Worm (Caenorhabditis elegans) whole organism, young adult: ENCODE data around the gene Y113G7C.1.
"Not testable (repeated sequence)": the region's sequence is repeated elsewhere in the genome, so short reads cannot be mapped to it uniquely, and the experiment has no call there.

Source experiments
- C06A6.2 ChIP-seq: fragments of 200-800 bp; sonication (Bioruptor generic); conservative IDR thresholded peaks from 2 replicates; pipeline ENCODE4 v1.3.6; 2022; ENCODE audit warnings: missing genetic modification characterization, missing compliant biosample characterization
- F33H1.4 ChIP-seq: fragments of 200-800 bp; sonication (Bioruptor generic); IDR thresholded peaks from 2 replicates; pipeline ENCODE4 v1.3.6; 2022; ENCODE audit warnings: missing genetic modification reagents, missing genetic modification characterization, missing compliant biosample characterization
- F39B2.1 ChIP-seq: fragments of 200-800 bp; sonication (Bioruptor generic); IDR thresholded peaks from 2 replicates; pipeline ENCODE4 v1.3.6; 2022; ENCODE audit warnings: missing genetic modification reagents, missing genetic modification characterization, missing compliant biosample characterization
- F57C9.4 ChIP-seq: sonication (generic microtip); optimal IDR thresholded peaks from 2 replicates; lab custom pipeline; 2017; ENCODE audit warnings: mild to moderate bottlenecking, missing genetic modification characterization, missing compliant biosample characterization
- K12H6.12 ChIP-seq: fragments of 200-800 bp; sonication (Bioruptor generic); optimal IDR thresholded peaks from 2 replicates; lab custom pipeline; 2018; ENCODE audit warnings: mild to moderate bottlenecking, missing genetic modification characterization, missing compliant biosample characterization
- T07F8.4 ChIP-seq: sonication (generic microtip); optimal IDR thresholded peaks from 2 replicates; lab custom pipeline; 2016; ENCODE audit warnings: mild to moderate bottlenecking, missing genetic modification characterization, moderate library complexity, missing compliant biosample characterization
- T26A5.8 ChIP-seq: sonication (generic microtip); optimal IDR thresholded peaks from 2 replicates; lab custom pipeline; 2016; ENCODE audit warnings: missing genetic modification characterization, missing compliant biosample characterization
- akir-1 ChIP-seq: fragments of 200-800 bp; sonication (Bioruptor generic); optimal IDR thresholded peaks from 2 replicates; lab custom pipeline; 2018; ENCODE audit warnings: mild to moderate bottlenecking, missing genetic modification characterization, moderate library complexity, missing compliant biosample characterization
- attf-3 ChIP-seq: fragments of 200-800 bp; sonication (Bioruptor generic); conservative IDR thresholded peaks from 2 replicates; pipeline ENCODE4 v1.3.6; 2022; ENCODE audit warnings: missing genetic modification reagents, missing genetic modification characterization, missing compliant biosample characterization
- bed-1 ChIP-seq: fragments of 200-800 bp; sonication (Bioruptor generic); IDR thresholded peaks from 2 replicates; pipeline ENCODE4 v1.3.6; 2022; ENCODE audit warnings: missing genetic modification reagents, missing genetic modification characterization, missing compliant biosample characterization
- ceh-27 ChIP-seq: fragments of 200-800 bp; sonication (Bioruptor generic); optimal IDR thresholded peaks from 2 replicates; lab custom pipeline; 2018; ENCODE audit warnings: mild to moderate bottlenecking, missing genetic modification characterization, moderate library complexity, missing compliant biosample characterization
- ceh-91 ChIP-seq: fragments of 200-800 bp; sonication (Bioruptor generic); IDR thresholded peaks from 2 replicates; pipeline ENCODE4 v1.3.6; 2022; ENCODE audit warnings: missing genetic modification reagents, missing genetic modification characterization, missing compliant biosample characterization
- dpff-1 ChIP-seq: sonication (generic microtip); optimal IDR thresholded peaks from 2 replicates; lab custom pipeline; 2017; ENCODE audit warnings: mild to moderate bottlenecking, missing genetic modification characterization, missing compliant biosample characterization
- hsf-1 ChIP-seq: fragments of 200-800 bp; sonication (Bioruptor generic); IDR thresholded peaks from 2 replicates; pipeline ENCODE4 v1.3.6; 2022; ENCODE audit warnings: missing genetic modification reagents, missing genetic modification characterization, missing compliant biosample characterization
- lin-35 ChIP-seq, 3 experiments: fragments of 150-350 bp in 2 of 3; sonication (generic microtip) in 1 of 3; optimal IDR thresholded peaks; 2 replicates each; lab custom pipeline; 2014 to 2018; ENCODE audit warnings: missing biosample characterization in 3 of 3, missing genetic modification characterization in 3 of 3, missing genetic modification reagents in 3 of 3
- lin-54 ChIP-seq: fragments of 200-800 bp; sonication (Bioruptor generic); optimal IDR thresholded peaks from 2 replicates; lab custom pipeline; 2018; ENCODE audit warnings: mild to moderate bottlenecking, missing genetic modification characterization, missing compliant biosample characterization
- madf-6 ChIP-seq: fragments of 200-800 bp; sonication (Bioruptor generic); IDR thresholded peaks from 2 replicates; pipeline ENCODE4 v1.3.6; 2022; ENCODE audit warnings: missing genetic modification reagents, missing genetic modification characterization, missing compliant biosample characterization
- somi-1 ChIP-seq: fragments of 200-800 bp; sonication (Bioruptor generic); optimal IDR thresholded peaks from 2 replicates; lab custom pipeline; 2018; ENCODE audit warnings: mild to moderate bottlenecking, missing genetic modification characterization, missing compliant biosample characterization
- tbp1 ChIP-seq: fragments of 200-800 bp; sonication (Bioruptor generic); optimal IDR thresholded peaks from 2 replicates; lab custom pipeline; 2018; ENCODE audit warnings: mild to moderate bottlenecking, missing genetic modification characterization, missing compliant biosample characterization
- tlf-1 ChIP-seq: fragments of 200-800 bp; sonication (Bioruptor generic); optimal IDR thresholded peaks from 2 replicates; lab custom pipeline; 2018; ENCODE audit warnings: mild to moderate bottlenecking, missing genetic modification characterization, missing compliant biosample characterization
- unc-130 ChIP-seq: sonication (generic microtip); optimal IDR thresholded peaks from 2 replicates; lab custom pipeline; 2016; ENCODE audit warnings: missing genetic modification reagents, missing genetic modification characterization, missing compliant biosample characterization
- unc-62 ChIP-seq: fragments of 150-350 bp; optimal IDR thresholded peaks from 2 replicates; lab custom pipeline; 2014; ENCODE audit warnings: missing biosample characterization, missing genetic modification reagents, missing genetic modification characterization
- ztf-25 ChIP-seq: fragments of 200-800 bp; sonication (Bioruptor generic); IDR thresholded peaks from 2 replicates; pipeline ENCODE4 v1.3.6; 2022; ENCODE audit warnings: missing genetic modification reagents, missing genetic modification characterization, missing compliant biosample characterization
- ztf-6 ChIP-seq: fragments of 200-800 bp; sonication (Bioruptor generic); IDR thresholded peaks from 2 replicates; pipeline ENCODE4 v1.3.6; 2022; ENCODE audit warnings: missing genetic modification reagents, missing genetic modification characterization, missing compliant biosample characterization

Y113G7C.1 gene

DNA sequence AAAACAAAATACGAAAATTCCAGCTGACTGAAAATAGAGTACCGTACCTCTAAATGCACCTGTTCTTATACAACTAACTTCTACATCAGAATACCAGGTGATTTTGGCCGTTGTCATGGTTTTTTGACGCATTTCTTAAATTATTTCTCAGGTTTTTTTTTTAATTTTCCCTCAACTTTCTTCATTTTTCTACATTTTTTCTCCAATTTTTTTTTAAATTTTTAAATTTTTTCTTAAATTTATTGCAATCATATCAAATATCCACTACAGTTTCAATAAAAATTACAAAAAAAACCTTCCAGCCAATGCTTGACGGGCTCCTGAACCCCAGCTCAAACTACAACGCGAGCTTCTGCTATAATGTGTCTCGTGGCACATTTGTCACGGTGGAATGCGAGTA is 33.7 kb downstream of the Y113G7C.1 start, which contains the start of gene K02E2.1:
K02E2.1 (plus strand) TSS at position 301 of the 400 bp plus-strand sequence.
- no peak for TF ChIP-seq somi-1 (GFP tag; lab: Kevin White, UChicago)
- no peak for TF ChIP-seq dpff-1
- TF ChIP-seq ceh-91 (GFP tag; lab: Robert Waterston, UW): no peak
- no peak for TF ChIP-seq attf-3 (GFP tag; lab: Robert Waterston, UW)
- no peak for TF ChIP-seq K12H6.12 (tag; lab: Kevin White, UChicago)
- TF ChIP-seq madf-6 (GFP tag; lab: Robert Waterston, UW): no peak
- no peak for TF ChIP-seq ztf-6 (GFP tag; lab: Robert Waterston, UW)
- no peak for TF ChIP-seq tbp1 (GFP tag; lab: Kevin White, UChicago)
- TF ChIP-seq unc-62 (GFP tag; lab: Kevin White, UChicago): no peak
- no peak for TF ChIP-seq lin-54 (GFP tag; lab: Kevin White, UChicago)

DNA sequence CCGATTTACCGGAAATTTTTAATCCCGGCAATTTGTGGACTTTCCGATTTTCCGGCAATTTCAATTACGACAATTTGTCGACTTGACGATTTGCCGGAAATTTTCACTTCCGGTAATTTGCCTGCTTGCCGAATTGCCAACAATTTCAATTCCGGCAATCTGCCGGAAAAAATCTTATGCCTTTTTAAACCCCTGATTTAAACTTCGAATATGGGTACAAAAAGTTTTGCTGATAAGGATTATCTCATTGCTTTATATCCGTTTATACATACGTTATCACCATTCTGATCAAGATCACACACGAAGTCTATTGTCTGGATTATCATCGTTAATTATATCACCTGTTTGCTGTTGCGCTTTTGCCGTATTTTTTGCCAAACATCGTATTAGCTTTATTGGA is 38.9 kb downstream of the Y113G7C.1 start, which contains the start of gene grd-11:
grd-11 (plus strand) TSS at position 301 of the 400 bp plus-strand sequence.
- TF ChIP-seq C06A6.2 (GFP tag; lab: Robert Waterston, UW) (no peak), ceh-27 (GFP tag; lab: Kevin White, UChicago) (no peak), ztf-25 (GFP tag; lab: Robert Waterston, UW) (no peak)

DNA sequence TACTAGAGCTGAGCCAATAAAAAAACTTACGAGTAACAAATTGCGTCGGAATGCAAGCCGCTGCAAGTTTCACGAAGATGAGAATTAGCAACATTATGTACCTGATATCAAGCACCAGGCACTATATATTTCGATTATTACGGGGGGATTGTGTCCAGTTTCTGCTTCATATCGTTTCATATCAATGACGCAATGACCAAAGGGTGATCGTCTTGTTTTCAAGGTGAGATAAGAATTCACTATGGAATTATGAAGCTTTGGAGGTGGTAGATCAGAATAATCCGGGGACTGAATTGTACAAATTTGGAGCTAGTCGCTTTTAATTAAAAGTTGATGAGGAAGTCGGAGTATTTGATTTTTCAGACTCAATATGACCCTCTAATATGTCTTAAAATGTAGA is 49.3 kb downstream of the Y113G7C.1 start, which contains the start of gene K02E2.8:
K02E2.8 (minus strand) TSS at position 101 of the 400 bp plus-strand sequence.
- TF ChIP-seq bed-1 (GFP tag; lab: Robert Waterston, UW) (no peak), hsf-1 (no peak), tlf-1 (GFP tag; lab: Kevin White, UChicago) (no peak), T26A5.8 (tag; lab: Kevin White, UChicago) (no peak), F57C9.4 (no peak), unc-130 (GFP tag; lab: Kevin White, UChicago) (no peak), lin-35 (GFP tag; optimal IDR thresholded peaks at IDR 0.05; lab: Kevin White, UChicago) (no peak), dpff-1 (no peak), F33H1.4 (no peak)
- TF ChIP-seq, all 124 proteins: peak for 0

DNA sequence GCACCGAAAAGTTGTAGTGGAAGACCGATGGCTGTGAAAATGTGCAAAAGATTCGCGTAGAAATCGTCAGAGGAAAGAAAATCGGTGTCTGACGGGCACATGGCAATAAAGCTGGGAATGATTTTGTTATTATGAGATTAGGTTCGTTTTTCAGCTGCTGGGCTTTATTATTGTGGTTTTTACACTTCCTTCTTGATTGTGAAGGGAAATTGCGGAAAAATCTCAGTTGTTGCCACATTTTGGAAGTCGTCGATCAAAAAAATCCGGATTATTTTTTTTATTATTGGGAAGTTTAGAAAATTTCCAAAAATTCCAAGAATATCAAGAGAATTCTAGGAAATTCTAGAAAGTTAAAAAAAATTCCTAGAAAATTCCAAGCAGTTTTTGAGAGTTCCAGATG is 51.6 kb downstream of the Y113G7C.1 start, which contains the start of gene srh-177:
srh-177 (minus strand) TSS at position 101 of the 400 bp plus-strand sequence.
- not testable (repeated sequence) for TF ChIP-seq T07F8.4 (tag; lab: Kevin White, UChicago); akir-1; F39B2.1 (GFP tag; lab: Robert Waterston, UW)
- TF ChIP-seq, all 124 proteins: peak for 0; not testable (repeated sequence) for 124
